Worm (Caenorhabditis elegans) whole organism, L3 larva: ENCODE data around the gene F13H8.1.

ENCODE experiments used
- pqm-1 ChIP-seq: fragments of 150-350 bp; optimal IDR thresholded peaks from 2 replicates; lab custom pipeline; 2017; ENCODE audit warnings: missing biosample characterization, missing genetic modification characterization, inconsistent platforms
- ztf-11 ChIP-seq: fragments of 150-350 bp; optimal IDR thresholded peaks from 2 replicates; lab custom pipeline; 2014; ENCODE audit warnings: missing biosample characterization, missing genetic modification characterization

DNA sequence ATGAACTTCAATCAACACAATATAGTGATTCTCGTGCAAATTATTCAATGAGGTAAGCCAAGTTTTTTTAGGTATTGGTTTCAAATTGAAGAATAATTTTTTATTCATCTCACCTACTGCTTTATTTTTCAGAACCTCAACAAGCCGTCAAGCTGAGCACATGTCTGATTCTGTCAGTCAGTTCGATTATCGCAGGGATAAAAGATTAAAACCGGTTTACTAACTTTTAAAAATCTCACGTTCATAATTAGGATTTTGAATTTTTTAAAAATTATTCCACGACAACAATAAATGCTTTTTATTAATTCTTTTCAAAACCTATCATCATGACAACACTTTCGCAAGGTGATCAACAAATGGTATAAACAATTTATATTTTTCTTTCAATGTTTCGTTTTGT lies 21.0 kb upstream of the F13H8.1 start, which contains the start of gene F13H8.12:
- TF ChIP-seq pqm-1 (tag; lab: Kevin White, UChicago): no peak
- TF ChIP-seq ztf-11 (tag; lab: Kevin White, UChicago): no peak
